Worm (Caenorhabditis elegans) whole organism, L2 larva: Measurements from ENCODE around the gene T26C5.3.

Experiments used
- ama-1 ChIP-seq: fragments of 150-350 bp; optimal IDR thresholded peaks from 2 replicates; lab custom pipeline; 2018; ENCODE audit warnings: inconsistent platforms
- blmp-1 ChIP-seq: sonication (generic microtip); optimal IDR thresholded peaks from 2 replicates; lab custom pipeline; 2017; ENCODE audit warnings: missing genetic modification characterization, mild to moderate bottlenecking, missing compliant biosample characterization, antibody characterized with exemption, moderate library complexity; ENCODE audit not compliant: insufficient read depth
- crh-2 ChIP-seq: sonication (generic microtip); optimal IDR thresholded peaks from 2 replicates; lab custom pipeline; 2017; ENCODE audit warnings: missing biosample characterization, missing genetic modification characterization
- elt-3 ChIP-seq: sonication (generic microtip); optimal IDR thresholded peaks from 2 replicates; lab custom pipeline; 2017; ENCODE audit warnings: missing biosample characterization, missing genetic modification characterization
- mdl-1 ChIP-seq, 2 experiments: fragments of 150-350 bp in 1 of 2; sonication (generic microtip) in 1 of 2; optimal IDR thresholded peaks; 2 replicates each; lab custom pipeline; 2017; ENCODE audit warnings: missing biosample characterization in 2 of 2, missing genetic modification characterization in 2 of 2

- TF ChIP-seq blmp-1 (tag; lab: Kevin White, UChicago) (no peak), ama-1 (lab: Kevin White, UChicago) (no peak), crh-2 (tag; lab: Kevin White, UChicago) (no peak), mdl-1 (tag; optimal IDR thresholded peaks at IDR 0.05; lab: Kevin White, UChicago) (no peak), elt-3 (tag; lab: Kevin White, UChicago) (no peak)
Measured at ce11 chrII:9188380-9188779, 48.0 kb upstream of the T26C5.3 start, which contains the start of gene sym-2.
